Worm (Caenorhabditis elegans) whole organism, L1 larva: ENCODE measurements around the gene mdt-6.

Experiments
- Y116A8C.19 ChIP-seq: sonication (generic microtip); optimal IDR thresholded peaks from 2 replicates; lab custom pipeline; 2016; ENCODE audit warnings: missing compliant biosample characterization, missing genetic modification characterization, borderline replicate concordance
- ama-1 ChIP-seq: fragments of 150-350 bp; optimal IDR thresholded peaks from 2 replicates; lab custom pipeline; 2014
- blmp-1 ChIP-seq: fragments of 150-350 bp; optimal IDR thresholded peaks from 2 replicates; lab custom pipeline; 2014; ENCODE audit warnings: missing biosample characterization, missing genetic modification characterization
- ceh-82 ChIP-seq, 3 experiments: fragments of 150-350 bp in 1 of 3; sonication (generic microtip) in 2 of 3; optimal IDR thresholded peaks; 2 replicates each; lab custom pipeline; 2014 to 2017; ENCODE audit warnings: missing biosample characterization in 3 of 3, missing genetic modification characterization in 3 of 3
- egl-27 ChIP-seq, 2 experiments: fragments of 150-350 bp in 1 of 2; sonication (generic microtip); optimal IDR thresholded peaks; 3 replicates each; lab custom pipeline; 2017 to 2018; ENCODE audit warnings: missing biosample characterization in 2 of 2, missing genetic modification characterization in 2 of 2, missing genetic modification reagents in 2 of 2
- hlh-17 ChIP-seq: fragments of 200-800 bp; sonication (Bioruptor generic); optimal IDR thresholded peaks from 2 replicates; lab custom pipeline; 2018; ENCODE audit warnings: missing genetic modification characterization, mild to moderate bottlenecking, missing compliant biosample characterization, moderate library complexity, borderline replicate concordance
- lin-35 ChIP-seq, 2 experiments: fragments of 150-350 bp; optimal IDR thresholded peaks; 2 replicates each; lab custom pipeline; 2014; ENCODE audit warnings: missing biosample characterization in 2 of 2, missing genetic modification characterization in 2 of 2, missing genetic modification reagents in 2 of 2
- lir-3 ChIP-seq: sonication (generic microtip); optimal IDR thresholded peaks from 2 replicates; lab custom pipeline; 2016; ENCODE audit warnings: mild to moderate bottlenecking, missing genetic modification characterization, moderate library complexity, missing compliant biosample characterization; ENCODE audit not compliant: poor library complexity
- nhr-28 ChIP-seq: fragments of 150-350 bp; optimal IDR thresholded peaks from 2 replicates; lab custom pipeline; 2014; ENCODE audit warnings: missing biosample characterization, missing genetic modification characterization
- nhr-77 ChIP-seq: fragments of 150-350 bp; optimal IDR thresholded peaks from 2 replicates; lab custom pipeline; 2014; ENCODE audit warnings: missing biosample characterization, missing genetic modification characterization
- snpc-4 ChIP-seq: fragments of 150-350 bp; optimal IDR thresholded peaks from 2 replicates; lab custom pipeline; 2014; ENCODE audit warnings: missing biosample characterization, missing genetic modification characterization
- unc-130 ChIP-seq: fragments of 150-350 bp; optimal IDR thresholded peaks from 2 replicates; lab custom pipeline; 2017; ENCODE audit warnings: missing biosample characterization, missing genetic modification characterization, inconsistent platforms
- ztf-11 ChIP-seq, 2 experiments: sonication (generic microtip); optimal IDR thresholded peaks; 2 replicates each; lab custom pipeline; 2016 to 2017; ENCODE audit warnings: missing genetic modification characterization in 2 of 2, missing biosample characterization in 1 of 2, missing compliant biosample characterization in 1 of 2

DNA sequence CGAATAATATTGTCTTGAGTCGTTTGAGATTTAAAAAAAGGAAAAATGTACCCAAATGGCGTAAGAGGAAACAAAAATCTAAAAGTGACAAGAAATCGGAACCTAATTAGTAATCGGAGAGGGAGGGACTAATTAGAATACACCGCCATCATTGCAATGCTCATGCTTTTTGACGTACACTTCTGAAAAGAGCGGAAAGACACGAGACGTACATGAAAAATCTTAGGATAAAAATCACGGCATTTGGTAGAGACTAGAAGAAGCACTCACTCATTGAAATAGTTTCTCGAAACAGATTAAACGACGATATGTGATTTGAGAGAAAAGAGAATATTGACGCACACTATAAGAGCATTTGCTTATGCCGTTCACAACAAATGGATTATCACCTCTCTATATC is 36.4 kb downstream of the mdt-6 start:
- TF ChIP-seq egl-27 (tag; optimal IDR thresholded peaks at IDR 0.05; lab: Kevin White, UChicago) (no peak), nhr-28 (tag; lab: Kevin White, UChicago) (no peak), snpc-4 (tag; lab: Kevin White, UChicago) (no peak), ama-1 (no peak), Y116A8C.19 (tag; lab: Kevin White, UChicago) (no peak), ceh-82 (tag; optimal IDR thresholded peaks at IDR 0.05; lab: Kevin White, UChicago) (no peak), unc-130 (tag; lab: Kevin White, UChicago) (no peak), hlh-17 (no peak), blmp-1 (tag; lab: Kevin White, UChicago) (no peak), lir-3 (tag; lab: Kevin White, UChicago) (no peak), ztf-11 (tag; optimal IDR thresholded peaks at IDR 0.05; lab: Kevin White, UChicago) (no peak), lin-35 (GFP tag; optimal IDR thresholded peaks at IDR 0.05; lab: Kevin White, UChicago) (no peak), nhr-77 (tag; lab: Kevin White, UChicago) (no peak)
